Worm (Caenorhabditis elegans) whole organism, L2 larva: ENCODE measurements around the gene him-10.

Experiments used
- R02D3.7 ChIP-seq: fragments of 150-350 bp; optimal IDR thresholded peaks from 2 replicates; lab custom pipeline; 2014; ENCODE audit warnings: missing biosample characterization, missing genetic modification characterization
- egl-27 ChIP-seq: sonication (generic microtip); optimal IDR thresholded peaks from 3 replicates; lab custom pipeline; 2017; ENCODE audit warnings: missing biosample characterization, missing genetic modification reagents, missing genetic modification characterization
- elt-3 ChIP-seq: sonication (generic microtip); optimal IDR thresholded peaks from 2 replicates; lab custom pipeline; 2017; ENCODE audit warnings: missing biosample characterization, missing genetic modification characterization
- fos-1 ChIP-seq: fragments of 150-350 bp; optimal IDR thresholded peaks from 2 replicates; lab custom pipeline; 2014; ENCODE audit warnings: missing biosample characterization, missing genetic modification characterization
- lin-39 ChIP-seq: fragments of 150-350 bp; optimal IDR thresholded peaks from 2 replicates; lab custom pipeline; 2014; ENCODE audit warnings: missing biosample characterization, missing genetic modification reagents, missing genetic modification characterization
- nhr-12 ChIP-seq: fragments of 150-350 bp; optimal IDR thresholded peaks from 2 replicates; lab custom pipeline; 2014; ENCODE audit warnings: missing biosample characterization, missing genetic modification characterization
- nhr-25 ChIP-seq: fragments of 150-350 bp; sonication (generic microtip); optimal IDR thresholded peaks from 3 replicates; lab custom pipeline; 2014; ENCODE audit warnings: missing biosample characterization, missing genetic modification characterization
- snpc-4 ChIP-seq: fragments of 150-350 bp; optimal IDR thresholded peaks from 2 replicates; lab custom pipeline; 2014; ENCODE audit warnings: missing biosample characterization, missing genetic modification characterization
- unc-39 ChIP-seq: fragments of 150-350 bp; optimal IDR thresholded peaks from 2 replicates; lab custom pipeline; 2014; ENCODE audit warnings: missing biosample characterization, missing genetic modification characterization

- no peak for TF ChIP-seq nhr-12 (tag; lab: Kevin White, UChicago)
- TF ChIP-seq R02D3.7: no peak
- TF ChIP-seq egl-27 (tag; lab: Kevin White, UChicago): no peak
- no peak for TF ChIP-seq unc-39 (tag; lab: Kevin White, UChicago)
- TF ChIP-seq lin-39 (tag; lab: Kevin White, UChicago): no peak
- no peak for TF ChIP-seq nhr-25 (tag; lab: Kevin White, UChicago)
- TF ChIP-seq snpc-4 (tag; lab: Kevin White, UChicago): no peak
- no peak for TF ChIP-seq fos-1
- no peak for TF ChIP-seq elt-3 (tag; lab: Kevin White, UChicago)
Observed at ce11 chrIII:5794982-5795381, 8.1 kb upstream of the him-10 start.
